Worm (Caenorhabditis elegans) whole organism, L1 larva: Measurements from ENCODE around the gene try-13.

Experiments
- dpl-1 ChIP-seq, 3 experiments: fragments of 150-350 bp in 2 of 3; sonication (generic microtip) in 1 of 3; optimal IDR thresholded peaks; 2 replicates each; lab custom pipeline; 2014 to 2017; ENCODE audit warnings: missing biosample characterization in 3 of 3, missing genetic modification characterization in 3 of 3, missing genetic modification reagents in 3 of 3
- elt-2 ChIP-seq: sonication (generic microtip); optimal IDR thresholded peaks from 2 replicates; lab custom pipeline; 2016; ENCODE audit warnings: missing genetic modification characterization, mild to moderate bottlenecking, inconsistent platforms, missing compliant biosample characterization, missing genetic modification reagents

DNA sequence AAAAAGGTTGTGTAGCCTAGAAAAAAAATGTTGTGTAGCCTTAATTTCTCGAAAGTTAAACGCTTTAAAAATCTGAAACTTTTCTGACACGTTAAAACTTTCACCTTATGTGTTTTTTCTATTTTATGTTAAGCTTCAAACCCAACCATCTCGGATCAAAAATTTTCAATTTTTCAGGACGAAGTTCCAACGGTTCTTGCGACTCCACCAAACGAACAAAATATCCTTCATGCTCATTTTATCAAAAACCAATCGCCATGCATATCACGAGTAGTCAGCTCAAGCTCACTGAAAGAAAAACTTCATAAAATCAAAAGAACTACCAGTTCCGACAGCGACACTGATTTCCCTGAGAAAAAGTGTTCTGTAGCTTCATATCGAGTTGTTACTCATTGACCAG lies 3.4 kb upstream of the try-13 start:
- TF ChIP-seq dpl-1 (GFP tag; optimal IDR thresholded peaks at IDR 0.05; lab: Kevin White, UChicago): no peak
- no peak for TF ChIP-seq elt-2 (tag; lab: Kevin White, UChicago)
